Worm (Caenorhabditis elegans) whole organism, L3 larva: Measurements from ENCODE around the gene F36F12.2.

Experiments
- ceh-28 ChIP-seq: fragments of 150-350 bp; optimal IDR thresholded peaks from 2 replicates; lab custom pipeline; 2014; ENCODE audit warnings: missing biosample characterization, missing genetic modification reagents, missing genetic modification characterization
- egl-5 ChIP-seq: fragments of 150-350 bp; optimal IDR thresholded peaks from 2 replicates; lab custom pipeline; 2017; ENCODE audit warnings: missing biosample characterization, missing genetic modification reagents, missing genetic modification characterization, inconsistent platforms
- nhr-237 ChIP-seq: fragments of 150-350 bp; optimal IDR thresholded peaks from 2 replicates; lab custom pipeline; 2014; ENCODE audit warnings: missing biosample characterization, missing genetic modification characterization
- nhr-67 ChIP-seq: fragments of 150-350 bp; optimal IDR thresholded peaks from 2 replicates; lab custom pipeline; 2014; ENCODE audit warnings: missing biosample characterization, missing genetic modification characterization
- nhr-76 ChIP-seq: fragments of 150-350 bp; sonication (generic microtip); optimal IDR thresholded peaks from 5 replicates; lab custom pipeline; 2014; ENCODE audit warnings: missing biosample characterization, missing genetic modification characterization
- pqm-1 ChIP-seq: fragments of 150-350 bp; optimal IDR thresholded peaks from 2 replicates; lab custom pipeline; 2017; ENCODE audit warnings: missing biosample characterization, missing genetic modification characterization, inconsistent platforms
- unc-62 ChIP-seq: fragments of 150-350 bp; sonication (generic microtip); optimal IDR thresholded peaks from 4 replicates; lab custom pipeline; 2014; ENCODE audit warnings: missing biosample characterization, missing genetic modification reagents, missing genetic modification characterization
- ztf-11 ChIP-seq: fragments of 150-350 bp; optimal IDR thresholded peaks from 2 replicates; lab custom pipeline; 2014; ENCODE audit warnings: missing biosample characterization, missing genetic modification characterization

- no peak for TF ChIP-seq ztf-11 (tag; lab: Kevin White, UChicago)
- TF ChIP-seq nhr-67 = no peak
- no peak for TF ChIP-seq ceh-28 (tag; lab: Kevin White, UChicago)
- TF ChIP-seq pqm-1 (tag; lab: Kevin White, UChicago) = no peak
- no peak for TF ChIP-seq unc-62
- TF ChIP-seq egl-5 (tag; lab: Kevin White, UChicago) = peak; percentile 1
- no peak for TF ChIP-seq nhr-237 (tag; lab: Kevin White, UChicago)
- TF ChIP-seq nhr-76 (tag; lab: Kevin White, UChicago) = no peak
Measured at ce11 chrV:2081894-2082293, 13.2 kb downstream of the F36F12.2 start.
